Worm (Caenorhabditis elegans) whole organism, young adult: ENCODE data around the gene F53A9.9.

Experiments
- F57A8.1 ChIP-seq: fragments of 200-800 bp; sonication (Bioruptor generic); optimal IDR thresholded peaks from 2 replicates; lab custom pipeline; 2018; ENCODE audit warnings: mild to moderate bottlenecking, missing genetic modification characterization, moderate library complexity, missing compliant biosample characterization
- T07F8.4 ChIP-seq: sonication (generic microtip); optimal IDR thresholded peaks from 2 replicates; lab custom pipeline; 2016; ENCODE audit warnings: mild to moderate bottlenecking, missing genetic modification characterization, moderate library complexity, missing compliant biosample characterization
- ama-1 ChIP-seq, 3 experiments: fragments of 150-350 bp in 1 of 3; sonication (generic microtip) in 2 of 3; optimal IDR thresholded peaks; 2 replicates each; lab custom pipeline; 2014 to 2018; ENCODE audit warnings: missing biosample characterization in 2 of 3, missing genetic modification characterization in 2 of 3, missing genetic modification reagents in 2 of 3
- attf-6 ChIP-seq: fragments of 200-800 bp; sonication (Bioruptor generic); IDR thresholded peaks from 2 replicates; pipeline ENCODE4 v1.3.6; 2022; ENCODE audit warnings: missing genetic modification reagents, missing genetic modification characterization, missing compliant biosample characterization
- ceh-79 ChIP-seq: sonication (generic microtip); optimal IDR thresholded peaks from 2 replicates; lab custom pipeline; 2017; ENCODE audit warnings: mild to moderate bottlenecking, missing genetic modification characterization, missing compliant biosample characterization
- let-526 ChIP-seq: fragments of 200-800 bp; sonication (Bioruptor generic); IDR thresholded peaks from 2 replicates; pipeline ENCODE4 v1.3.6; 2022; ENCODE audit warnings: missing genetic modification reagents, missing genetic modification characterization, missing compliant biosample characterization
- madf-3 ChIP-seq: fragments of 200-800 bp; sonication (Bioruptor generic); IDR thresholded peaks from 2 replicates; pipeline ENCODE4 v1.3.6; 2022; ENCODE audit warnings: missing genetic modification reagents, missing genetic modification characterization, missing compliant biosample characterization
- nhr-80 ChIP-seq: sonication (generic microtip); optimal IDR thresholded peaks from 2 replicates; lab custom pipeline; 2016; ENCODE audit warnings: missing genetic modification characterization, missing compliant biosample characterization
- nhr-90 ChIP-seq: sonication (generic microtip); optimal IDR thresholded peaks from 2 replicates; lab custom pipeline; 2016; ENCODE audit warnings: missing genotype, mild to moderate bottlenecking, missing genetic modification characterization, missing compliant biosample characterization
- unc-130 ChIP-seq: sonication (generic microtip); optimal IDR thresholded peaks from 2 replicates; lab custom pipeline; 2016; ENCODE audit warnings: missing genetic modification reagents, missing genetic modification characterization, missing compliant biosample characterization
- ztf-22 ChIP-seq: fragments of 200-800 bp; sonication (Bioruptor generic); optimal IDR thresholded peaks from 2 replicates; lab custom pipeline; 2018; ENCODE audit warnings: mild to moderate bottlenecking, missing genetic modification characterization, moderate library complexity, missing compliant biosample characterization
- ztf-25 ChIP-seq: fragments of 200-800 bp; sonication (Bioruptor generic); IDR thresholded peaks from 2 replicates; pipeline ENCODE4 v1.3.6; 2022; ENCODE audit warnings: missing genetic modification reagents, missing genetic modification characterization, missing compliant biosample characterization

DNA sequence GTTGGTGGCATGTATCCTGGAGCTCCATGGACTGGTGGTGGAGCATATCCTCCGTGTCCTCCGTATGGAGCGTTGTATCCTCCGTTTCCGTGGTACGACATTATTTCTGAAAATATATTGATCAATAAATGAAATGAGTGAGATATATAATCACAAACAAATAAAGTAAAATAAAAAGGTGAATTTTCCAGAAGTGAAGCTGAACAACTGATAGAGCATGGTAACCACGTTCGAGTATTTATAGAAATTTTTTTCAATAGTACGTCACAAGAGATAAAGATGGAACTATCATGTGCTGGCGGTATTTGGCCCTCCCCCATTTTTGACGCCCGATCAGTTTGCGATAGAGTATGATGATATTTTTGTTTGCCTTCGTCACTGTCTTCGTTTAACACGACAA, 3.7 kb downstream of the F53A9.9 start, which contains the start of gene F53A9.7:
- TF ChIP-seq ztf-22 (no peak), ama-1 (optimal IDR thresholded peaks at IDR 0.05; lab: Kevin White, UChicago) (no peak), ama-1 (GFP tag; optimal IDR thresholded peaks at IDR 0.05; lab: Kevin White, UChicago) (no peak), nhr-90 (tag; lab: Kevin White, UChicago) (no peak), unc-130 (GFP tag; lab: Kevin White, UChicago) (no peak), nhr-80 (tag; lab: Kevin White, UChicago) (no peak), F57A8.1 (no peak), let-526 (GFP tag; lab: Robert Waterston, UW) (no peak), ceh-79 (tag; lab: Kevin White, UChicago) (no peak), T07F8.4 (no peak), madf-3 (GFP tag; lab: Robert Waterston, UW) (no peak), attf-6 (GFP tag; lab: Robert Waterston, UW) (no peak), ztf-25 (no peak)
